Worm (Caenorhabditis elegans) whole organism, mixed stage, embryonic: ENCODE data around the gene F46H6.5.

Experiments used
- elt-3 ChIP-seq: fragments of 150-350 bp; optimal IDR thresholded peaks from 2 replicates; lab custom pipeline; 2014; ENCODE audit warnings: missing biosample characterization, missing genetic modification characterization
- mab-5 ChIP-seq: fragments of 150-350 bp; optimal IDR thresholded peaks from 2 replicates; lab custom pipeline; 2014; ENCODE audit warnings: missing biosample characterization, missing genetic modification characterization
- nhr-76 ChIP-seq: sonication (generic microtip); optimal IDR thresholded peaks from 2 replicates; lab custom pipeline; 2017; ENCODE audit warnings: missing biosample characterization, missing genetic modification characterization
- snpc-4 ChIP-seq: fragments of 150-350 bp; optimal IDR thresholded peaks from 2 replicates; lab custom pipeline; 2014; ENCODE audit warnings: missing biosample characterization, missing genetic modification characterization
- unc-39 ChIP-seq: fragments of 150-350 bp; optimal IDR thresholded peaks from 2 replicates; lab custom pipeline; 2014; ENCODE audit warnings: missing biosample characterization, missing genetic modification characterization

- no peak for TF ChIP-seq unc-39
- TF ChIP-seq nhr-76 (tag; lab: Kevin White, UChicago): no peak
- no peak for TF ChIP-seq snpc-4
- no peak for TF ChIP-seq mab-5 (tag; lab: Kevin White, UChicago)
- no peak for TF ChIP-seq elt-3 (tag; lab: Kevin White, UChicago)
Measured at ce11 chrX:4457853-4458322, 34.1 kb downstream of the F46H6.5 start, which contains the start of gene aps-2.
